Fruit fly (Drosophila melanogaster): ENCODE results near the gene CG18178.

Gene CG18178

dm6 chr3L:9751625-9752024 is 32.7 kb upstream of the CG18178 start (continued):
- TF ChIP-seq CG42726 (GFP tag; IDR thresholded peaks at IDR 0.05; ENCODE audit: partially characterized antibody) (0 out of 2 replicates have a peak, but pooled peaks have one; percentile 22), grau (tag; optimal IDR thresholded peaks at IDR 0.05) (no peak), Atf3 (GFP tag; optimal IDR thresholded peaks at IDR 0.05) (no peak), seq (GFP tag; IDR thresholded peaks at IDR 0.05) (peak; percentile 78), Hr39 (optimal IDR thresholded peaks at IDR 0.05) (no peak), dimm (GFP tag; IDR thresholded peaks at IDR 0.05) (no peak), Lpt (GFP tag; optimal IDR thresholded peaks at IDR 0.05) (no peak), Atf-2 (GFP tag; optimal IDR thresholded peaks at IDR 0.05) (no peak), twi (tag; optimal IDR thresholded peaks at IDR 0.05) (no peak), Hmx (GFP tag; optimal IDR thresholded peaks at IDR 0.05) (no peak), zen2 (GFP tag; IDR thresholded peaks at IDR 0.05; ENCODE audit: partially characterized antibody) (no peak), NK7.1 (GFP tag; optimal IDR thresholded peaks at IDR 0.05) (no peak), D (optimal IDR thresholded peaks at IDR 0.05) (no peak), D (GFP tag; optimal IDR thresholded peaks at IDR 0.05) (no peak), Rx (GFP tag; IDR thresholded peaks at IDR 0.05) (no peak), Bgb (GFP tag; IDR thresholded peaks at IDR 0.05; ENCODE audit: partially characterized antibody) (peak; percentile 42; the same call in 1 of the 2 replicates), CG33213 (GFP tag; optimal IDR thresholded peaks at IDR 0.05) (no peak), CG30403 (GFP tag; optimal IDR thresholded peaks at IDR 0.05) (no peak), HLH4C (GFP tag; IDR thresholded peaks at IDR 0.05; ENCODE audit: partially characterized antibody) (no peak), dm (GFP tag; optimal IDR thresholded peaks at IDR 0.05) (no peak), CG3407 (GFP tag; optimal IDR thresholded peaks at IDR 0.05) (no peak), phol (tag; optimal IDR thresholded peaks at IDR 0.05) (no peak), org-1 (GFP tag; optimal IDR thresholded peaks at IDR 0.05) (no peak), CG2678 (tag; optimal IDR thresholded peaks at IDR 0.05) (no peak), CG8290 (GFP tag; optimal IDR thresholded peaks at IDR 0.05) (no peak), CG8290 (tag; optimal IDR thresholded peaks at IDR 0.05) (no peak), odd (GFP tag; optimal IDR thresholded peaks at IDR 0.05) (no peak), h (optimal IDR thresholded peaks at IDR 0.05) (no peak), sima (GFP tag; optimal IDR thresholded peaks at IDR 0.05) (no peak), run (tag; optimal IDR thresholded peaks at IDR 0.05) (no peak), hkb (optimal IDR thresholded peaks at IDR 0.05) (peak; percentile 45), hkb (GFP tag; IDR thresholded peaks at IDR 0.05) (no peak), tgo (GFP tag; IDR thresholded peaks at IDR 0.05) (no peak), Adf1 (GFP tag; IDR thresholded peaks at IDR 0.05) (no peak), CG9215 (GFP tag; IDR thresholded peaks at IDR 0.05) (peak; percentile 22; the same call in 1 of the 2 replicates), amos (GFP tag; IDR thresholded peaks at IDR 0.05; ENCODE audit: partially characterized antibody) (peak; percentile 28; the same call in 1 of the 2 replicates), Doc2 (GFP tag; IDR thresholded peaks at IDR 0.05) (no peak), BEAF-32 (GFP tag; optimal IDR thresholded peaks at IDR 0.05) (no peak), Ptx1 (GFP tag; IDR thresholded peaks at IDR 0.05) (0 out of 2 replicates have a peak, but pooled peaks have one; percentile 24), CG8924 (tag; optimal IDR thresholded peaks at IDR 0.05) (no peak), Nf-YB (GFP tag; optimal IDR thresholded peaks at IDR 0.05) (no peak), CG2875 (GFP tag; optimal IDR thresholded peaks at IDR 0.05) (no peak), CG6654 (GFP tag; optimal IDR thresholded peaks at IDR 0.05) (no peak), Vsx1 (GFP tag; optimal IDR thresholded peaks at IDR 0.05) (no peak), Med (GFP tag) (peak; percentile 48), ci (GFP tag; IDR thresholded peaks at IDR 0.05) (no peak), CG6689 (GFP tag; IDR thresholded peaks at IDR 0.05) (no peak), Trl (optimal IDR thresholded peaks at IDR 0.05) (peak; percentile 41 to 45), Trl (GFP tag; optimal IDR thresholded peaks at IDR 0.05) (no peak), ato (GFP tag; IDR thresholded peaks at IDR 0.05; ENCODE audit: partially characterized antibody) (no peak), H2.0 (GFP tag; IDR thresholded peaks at IDR 0.05) (0 out of 2 replicates have a peak, but pooled peaks have one; percentile 13), tx (GFP tag; optimal IDR thresholded peaks at IDR 0.05) (no peak), stc (GFP tag; IDR thresholded peaks at IDR 0.05) (no peak), CG9609 (GFP tag; optimal IDR thresholded peaks at IDR 0.05) (no peak)

Measured in whole organism, embryonic.